Fruit fly (Drosophila melanogaster): Measurements from ENCODE around the gene CG13458.

DNA sequence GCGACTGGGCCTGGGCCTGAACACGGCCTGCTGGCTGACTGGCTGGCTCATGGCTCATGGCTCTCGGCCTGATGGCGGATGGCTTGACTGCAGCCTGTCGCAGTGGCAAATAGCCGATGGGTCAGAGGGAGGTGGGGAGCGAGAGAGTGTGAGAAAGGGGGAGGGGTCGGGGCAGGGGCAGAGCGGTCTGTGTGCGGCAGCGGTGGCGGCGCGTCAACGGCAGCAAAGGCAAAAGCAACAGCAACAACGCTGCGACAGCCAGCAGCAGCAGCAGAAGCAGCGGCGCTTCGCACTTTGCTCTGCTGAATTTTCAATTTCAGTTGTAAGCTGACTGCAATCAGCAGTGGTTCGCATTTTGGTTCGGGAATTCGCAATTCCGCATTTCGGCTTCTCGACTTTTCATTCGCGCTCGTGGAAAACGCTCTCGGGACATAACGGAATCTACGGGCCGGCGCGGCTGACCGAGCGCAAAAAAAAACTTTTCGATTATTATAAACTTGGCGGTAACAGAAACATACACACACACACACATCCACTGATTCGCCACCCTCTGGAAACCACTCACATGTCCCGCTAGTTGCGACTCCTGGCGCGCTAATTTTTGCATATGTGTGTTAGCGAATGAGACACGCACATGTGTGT is 7.7 kb upstream of the CG13458 start, which contains the start of gene CG45071:
- TF ChIP-seq CG8478 (optimal IDR thresholded peaks at IDR 0.05), result no peak
- no peak for TF ChIP-seq psq (optimal IDR thresholded peaks at IDR 0.05)
- no peak for TF ChIP-seq pan (optimal IDR thresholded peaks at IDR 0.05)
